Worm (Caenorhabditis elegans) whole organism, L1 larva: Measurements from ENCODE around the gene nhr-271.

Source experiments
- F16B12.6 ChIP-seq: fragments of 150-350 bp; optimal IDR thresholded peaks from 2 replicates; lab custom pipeline; 2014; ENCODE audit warnings: missing biosample characterization, missing genetic modification characterization
- ama-1 ChIP-seq: fragments of 150-350 bp; optimal IDR thresholded peaks from 2 replicates; lab custom pipeline; 2014
- elt-3 ChIP-seq, 6 experiments: fragments of 150-350 bp in 1 of 6; sonication (generic microtip); optimal IDR thresholded peaks; 2 replicates each; lab custom pipeline; 2017 to 2018; ENCODE audit warnings: missing biosample characterization in 6 of 6, missing genetic modification characterization in 6 of 6, inconsistent platforms in 1 of 6
- lsy-2 ChIP-seq, 2 experiments: fragments of 150-350 bp; optimal IDR thresholded peaks; 2 replicates each; lab custom pipeline; 2014; ENCODE audit warnings: missing biosample characterization in 2 of 2, missing genetic modification characterization in 2 of 2
- mdl-1 ChIP-seq, 2 experiments: fragments of 150-350 bp; optimal IDR thresholded peaks; 2 replicates each; lab custom pipeline; 2014 to 2017; ENCODE audit warnings: missing biosample characterization in 2 of 2, missing genetic modification characterization in 2 of 2, inconsistent platforms in 1 of 2
- nhr-19 ChIP-seq: fragments of 200-800 bp; sonication (Bioruptor generic); conservative IDR thresholded peaks from 2 replicates; pipeline ENCODE4 v1.3.6; 2022; ENCODE audit warnings: missing genetic modification characterization, missing compliant biosample characterization
- nhr-71 ChIP-seq: sonication (generic microtip); optimal IDR thresholded peaks from 2 replicates; lab custom pipeline; 2016; ENCODE audit warnings: mild to moderate bottlenecking, missing genetic modification characterization, moderate library complexity, missing compliant biosample characterization
- pqm-1 ChIP-seq: sonication (generic microtip); optimal IDR thresholded peaks from 3 replicates; lab custom pipeline; 2017; ENCODE audit warnings: missing biosample characterization, missing genetic modification characterization
- snpc-4 ChIP-seq: fragments of 150-350 bp; optimal IDR thresholded peaks from 2 replicates; lab custom pipeline; 2014; ENCODE audit warnings: missing biosample characterization, missing genetic modification characterization
- unc-62 ChIP-seq: fragments of 150-350 bp; optimal IDR thresholded peaks from 2 replicates; lab custom pipeline; 2014; ENCODE audit warnings: missing biosample characterization, missing genetic modification reagents, missing genetic modification characterization
- ztf-11 ChIP-seq, 2 experiments: sonication (generic microtip); optimal IDR thresholded peaks; 2 replicates each; lab custom pipeline; 2016 to 2017; ENCODE audit warnings: missing genetic modification characterization in 2 of 2, missing biosample characterization in 1 of 2, missing compliant biosample characterization in 1 of 2

- TF ChIP-seq lsy-2 (tag; optimal IDR thresholded peaks at IDR 0.05; lab: Kevin White, UChicago) (no peak), mdl-1 (tag; optimal IDR thresholded peaks at IDR 0.05; lab: Kevin White, UChicago) (no peak), unc-62 (GFP tag; lab: Kevin White, UChicago) (no peak), ztf-11 (tag; optimal IDR thresholded peaks at IDR 0.05; lab: Kevin White, UChicago) (no peak), nhr-19 (no peak), pqm-1 (tag; lab: Kevin White, UChicago) (no peak), F16B12.6 (tag; lab: Kevin White, UChicago) (no peak), nhr-71 (tag; lab: Kevin White, UChicago) (no peak), elt-3 (tag; optimal IDR thresholded peaks at IDR 0.05; lab: Kevin White, UChicago) (no peak), ama-1 (lab: Kevin White, UChicago) (no peak), snpc-4 (tag; lab: Kevin White, UChicago) (no peak)
These were observed 30.6 kb upstream of the nhr-271 start, which contains the start of gene srw-54 for ce11 chrV:16610791-16611385.
